Worm (Caenorhabditis elegans) whole organism, L4/young adult: Measurements from ENCODE around the gene F15G9.2.

Experiments
- W03F9.2 ChIP-seq: fragments of 150-350 bp; optimal IDR thresholded peaks from 2 replicates; lab custom pipeline; 2014; ENCODE audit warnings: missing biosample characterization, missing genetic modification characterization
- dao-5 ChIP-seq: sonication (generic microtip); optimal IDR thresholded peaks from 2 replicates; lab custom pipeline; 2016; ENCODE audit warnings: missing genotype, missing genetic modification characterization, moderate library complexity, missing compliant biosample characterization
- him-1 ChIP-seq: sonication (generic microtip); optimal IDR thresholded peaks from 2 replicates; lab custom pipeline; 2016; ENCODE audit warnings: missing genotype, missing genetic modification reagents, missing genetic modification characterization, missing compliant biosample characterization

DNA sequence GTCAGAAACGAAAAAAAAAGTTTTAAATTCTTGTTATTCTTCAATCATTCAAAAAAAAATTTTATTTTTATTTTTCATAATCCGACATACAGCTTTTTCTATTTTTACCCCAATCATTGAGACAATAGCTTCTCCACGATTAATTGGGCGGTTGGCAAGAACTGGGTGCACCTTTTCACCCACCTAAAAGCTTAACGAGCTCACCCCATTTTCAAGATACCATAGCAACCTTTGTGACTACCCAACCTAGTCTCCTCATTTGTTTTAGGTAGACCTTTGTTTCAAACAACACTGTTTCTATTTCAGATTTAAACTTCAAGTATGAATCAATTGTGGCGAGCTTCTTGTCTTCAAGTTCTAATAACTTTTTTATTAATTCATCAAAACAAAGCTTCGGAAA, 15.2 kb downstream of the F15G9.2 start, which contains the start of gene dyf-7:
- TF ChIP-seq him-1 (tag; lab: Kevin White, UChicago) (no peak), dao-5 (no peak), W03F9.2 (no peak)
